Fruit fly (Drosophila melanogaster) whole organism, embryonic: ENCODE measurements around the gene cerv.

ENCODE experiments used
- Bdp1 ChIP-seq: fragments of 200-800 bp; sonication (Bioruptor generic); optimal IDR thresholded peaks from 3 replicates; lab custom pipeline; 2016; ENCODE audit warnings: missing biosample characterization, missing genetic modification characterization
- Bteb2 ChIP-seq: fragments of 200-800 bp; sonication (Bioruptor generic); optimal IDR thresholded peaks from 2 replicates; lab custom pipeline; 2016; ENCODE audit warnings: missing biosample characterization, missing genetic modification characterization
- CG1024 ChIP-seq: fragments of 200-800 bp; sonication (Bioruptor generic); IDR thresholded peaks from 2 replicates; pipeline ENCODE4 v1.3.6; 2022; ENCODE audit warnings: missing biosample characterization, missing genetic modification characterization
- CG10654 ChIP-seq: fragments of 200-800 bp; sonication (Bioruptor generic); optimal IDR thresholded peaks from 2 replicates; lab custom pipeline; 2016; ENCODE audit warnings: missing biosample characterization, missing genetic modification characterization
- CG11504 ChIP-seq: fragments of 200-800 bp; sonication (Bioruptor generic); optimal IDR thresholded peaks from 3 replicates; lab custom pipeline; 2019; ENCODE audit warnings: missing biosample characterization, mild to moderate bottlenecking, missing genetic modification characterization, moderate library complexity
- CG12219 ChIP-seq: fragments of 200-800 bp; sonication (Bioruptor generic); optimal IDR thresholded peaks from 3 replicates; lab custom pipeline; 2018; ENCODE audit warnings: missing biosample characterization, mild to moderate bottlenecking, missing genetic modification characterization
- CG13296 ChIP-seq: fragments of 200-800 bp; sonication (Bioruptor generic); optimal IDR thresholded peaks from 3 replicates; lab custom pipeline; 2018; ENCODE audit warnings: missing biosample characterization, mild to moderate bottlenecking, missing genetic modification characterization
- CG13624 ChIP-seq: fragments of 200-800 bp; sonication (Bioruptor generic); optimal IDR thresholded peaks from 2 replicates; lab custom pipeline; 2016; ENCODE audit warnings: missing biosample characterization, missing genetic modification characterization
- CG13775 ChIP-seq: fragments of 200-800 bp; sonication (Bioruptor generic); optimal IDR thresholded peaks from 3 replicates; lab custom pipeline; 2017; ENCODE audit warnings: missing biosample characterization, mild to moderate bottlenecking, missing genetic modification characterization
- CG14050 ChIP-seq: fragments of 200-800 bp; sonication (Bioruptor generic); IDR thresholded peaks from 3 replicates; pipeline ENCODE4 v1.3.6; 2022; ENCODE audit warnings: missing biosample characterization, missing genetic modification characterization
- CG14441 ChIP-seq: fragments of 200-800 bp; sonication (Bioruptor generic); IDR thresholded peaks from 2 replicates; pipeline ENCODE4 v1.3.6; 2022; ENCODE audit warnings: missing biosample characterization, missing genetic modification characterization
- CG15601 ChIP-seq: fragments of 200-800 bp; sonication (Bioruptor generic); optimal IDR thresholded peaks from 3 replicates; lab custom pipeline; 2019; ENCODE audit warnings: missing biosample characterization, mild to moderate bottlenecking, missing genetic modification characterization, moderate library complexity
- CG1602 ChIP-seq: fragments of 200-800 bp; sonication (Bioruptor generic); optimal IDR thresholded peaks from 3 replicates; lab custom pipeline; 2016; ENCODE audit warnings: missing biosample characterization, missing genetic modification characterization
- CG1647 ChIP-seq: fragments of 200-800 bp; sonication (Bioruptor generic); optimal IDR thresholded peaks from 3 replicates; lab custom pipeline; 2016; ENCODE audit warnings: missing biosample characterization, missing genetic modification characterization
- CG17359 ChIP-seq: fragments of 200-800 bp; sonication (Bioruptor generic); optimal IDR thresholded peaks from 3 replicates; lab custom pipeline; 2018; ENCODE audit warnings: missing biosample characterization, mild to moderate bottlenecking, missing genetic modification characterization, moderate library complexity
- CG18619 ChIP-seq: fragments of 200-800 bp; sonication (Bioruptor generic); optimal IDR thresholded peaks from 3 replicates; lab custom pipeline; 2017; ENCODE audit warnings: missing biosample characterization, mild to moderate bottlenecking, missing genetic modification characterization
- CG3407 ChIP-seq: fragments of 200-800 bp; sonication (Bioruptor generic); optimal IDR thresholded peaks from 2 replicates; lab custom pipeline; 2018; ENCODE audit warnings: missing biosample characterization, mild to moderate bottlenecking, missing genetic modification characterization
- CG7839 ChIP-seq: fragments of 200-800 bp; sonication (Bioruptor generic); optimal IDR thresholded peaks from 3 replicates; lab custom pipeline; 2018; ENCODE audit warnings: missing biosample characterization, mild to moderate bottlenecking, missing genetic modification characterization, moderate library complexity
- CG8089 ChIP-seq: fragments of 200-800 bp; sonication (Bioruptor generic); optimal IDR thresholded peaks from 3 replicates; lab custom pipeline; 2016; ENCODE audit warnings: missing biosample characterization, missing genetic modification characterization
- CG8924 ChIP-seq: fragments of 200-800 bp; optimal IDR thresholded peaks from 3 replicates; lab custom pipeline; 2019; ENCODE audit warnings: missing biosample characterization, mild to moderate bottlenecking, missing genetic modification characterization, moderate library complexity
- Dek ChIP-seq: fragments of 200-800 bp; sonication (Bioruptor generic); optimal IDR thresholded peaks from 3 replicates; lab custom pipeline; 2019; ENCODE audit warnings: missing biosample characterization, mild to moderate bottlenecking, missing genetic modification characterization, moderate library complexity
- Dfd ChIP-seq, 2 experiments: fragments of >200 bp; optimal IDR thresholded peaks; 2 replicates each; lab custom pipeline; 2017; ENCODE audit warnings: missing biosample characterization in 2 of 2, missing genetic modification characterization in 2 of 2
- Eip74EF ChIP-seq, 2 experiments: fragments of 200-800 bp in 1 of 2; fragments of >200 bp in 1 of 2; sonication (Bioruptor generic) in 1 of 2; optimal IDR thresholded peaks; 2 replicates each; lab custom pipeline; 2017 to 2019; ENCODE audit warnings: missing biosample characterization in 2 of 2, missing genetic modification characterization in 2 of 2, mild to moderate bottlenecking in 1 of 2, moderate library complexity in 1 of 2
- Fer1 ChIP-seq: fragments of 200-800 bp; sonication (Bioruptor generic); optimal IDR thresholded peaks from 2 replicates; lab custom pipeline; 2017; ENCODE audit warnings: missing biosample characterization, mild to moderate bottlenecking, missing genetic modification characterization
- Fer2 ChIP-seq: fragments of 200-800 bp; sonication (Bioruptor generic); optimal IDR thresholded peaks from 2 replicates; lab custom pipeline; 2018; ENCODE audit warnings: missing biosample characterization, mild to moderate bottlenecking, missing genetic modification characterization, moderate library complexity
- H15 ChIP-seq: fragments of 200-800 bp; sonication (Bioruptor generic); IDR thresholded peaks from 3 replicates; pipeline ENCODE4 v1.3.6; 2022; ENCODE audit warnings: missing biosample characterization, missing genetic modification characterization
- HLH3B ChIP-seq: fragments of 200-800 bp; sonication (Bioruptor generic); IDR thresholded peaks from 2 replicates; pipeline ENCODE4 v1.3.6; 2022; ENCODE audit warnings: missing biosample characterization, missing genetic modification characterization
- Hr3 ChIP-seq: fragments of 200-800 bp; sonication (Bioruptor generic); optimal IDR thresholded peaks from 3 replicates; lab custom pipeline; 2016; ENCODE audit warnings: missing biosample characterization, missing genetic modification characterization
- Jarid2 ChIP-seq: fragments of 200-800 bp; sonication (Bioruptor generic); optimal IDR thresholded peaks from 3 replicates; lab custom pipeline; 2017; ENCODE audit warnings: mild to moderate bottlenecking, missing biosample characterization, missing genetic modification reagents, missing genetic modification characterization
- Med ChIP-seq: fragments of 200-800 bp; sonication (Bioruptor generic); peaks from one replicate; lab custom pipeline; 2016; ENCODE audit warnings: missing biosample characterization, missing genetic modification characterization, mild to moderate bottlenecking, inconsistent platforms, moderate library complexity
- Sox100B ChIP-seq: fragments of 200-800 bp; sonication (Bioruptor generic); optimal IDR thresholded peaks from 3 replicates; lab custom pipeline; 2018; ENCODE audit warnings: missing biosample characterization, mild to moderate bottlenecking, missing genetic modification characterization
- Tbp ChIP-seq: fragments of >200 bp; optimal IDR thresholded peaks from 2 replicates; lab custom pipeline; 2018; ENCODE audit warnings: missing biosample characterization, missing genetic modification characterization
- Xbp1 ChIP-seq: fragments of 200-800 bp; sonication (Bioruptor generic); optimal IDR thresholded peaks from 3 replicates; lab custom pipeline; 2016; ENCODE audit warnings: missing biosample characterization, mild to moderate bottlenecking, missing genetic modification characterization
- cato ChIP-seq: fragments of 200-800 bp; sonication (Bioruptor generic); optimal IDR thresholded peaks from 2 replicates; lab custom pipeline; 2016; ENCODE audit warnings: missing biosample characterization, missing genetic modification characterization, borderline replicate concordance
- crp ChIP-seq, 2 experiments: fragments of 200-800 bp; sonication (Bioruptor generic); optimal IDR thresholded peaks; 2 replicates in 1 of 2; 3 replicates in 1 of 2; lab custom pipeline; 2017; ENCODE audit warnings: missing biosample characterization in 2 of 2, missing genetic modification characterization in 2 of 2, mild to moderate bottlenecking in 1 of 2, moderate library complexity in 1 of 2
- ewg ChIP-seq: fragments of 200-800 bp; sonication (Bioruptor generic); optimal IDR thresholded peaks from 3 replicates; lab custom pipeline; 2017; ENCODE audit warnings: mild to moderate bottlenecking, missing biosample characterization, missing genetic modification reagents, missing genetic modification characterization
- hbn ChIP-seq: fragments of 200-800 bp; sonication (Bioruptor generic); IDR thresholded peaks from 2 replicates; pipeline ENCODE4 v1.3.6; 2022; ENCODE audit warnings: missing biosample characterization, missing genetic modification characterization; ENCODE audit not compliant: partially characterized antibody
- knrl ChIP-seq: fragments of 200-800 bp; sonication (Bioruptor generic); IDR thresholded peaks from 3 replicates; pipeline ENCODE4 v1.3.6; 2022; ENCODE audit warnings: missing biosample characterization, missing genetic modification characterization; ENCODE audit not compliant: partially characterized antibody
- nmo ChIP-seq: fragments of 200-800 bp; sonication (Bioruptor generic); optimal IDR thresholded peaks from 2 replicates; lab custom pipeline; 2018; ENCODE audit warnings: missing biosample characterization, mild to moderate bottlenecking, missing genetic modification characterization, moderate library complexity
- org-1 ChIP-seq: fragments of 200-800 bp; sonication (Bioruptor generic); optimal IDR thresholded peaks from 2 replicates; lab custom pipeline; 2017; ENCODE audit warnings: missing biosample characterization, missing genetic modification characterization
- otp ChIP-seq: fragments of 200-800 bp; sonication (Bioruptor generic); IDR thresholded peaks from 3 replicates; pipeline ENCODE4, ENCODE4 v1.3.6; 2022; ENCODE audit warnings: missing biosample characterization, missing genetic modification characterization
- phol ChIP-seq: fragments of 200-800 bp; sonication (Bioruptor generic); optimal IDR thresholded peaks from 3 replicates; lab custom pipeline; 2018; ENCODE audit warnings: missing biosample characterization, mild to moderate bottlenecking, missing genetic modification characterization, moderate library complexity
- prd ChIP-seq, 3 experiments: fragments of >200 bp in 2 of 3; fragments of 200-800 bp in 1 of 3; sonication (Bioruptor generic) in 1 of 3; optimal IDR thresholded peaks in 2 of 3; IDR thresholded peaks in 1 of 3; 2 replicates in 2 of 3; 3 replicates in 1 of 3; pipeline versions ENCODE4 v1.3.6 to Lab custom; 2017 to 2022; ENCODE audit warnings: missing biosample characterization in 1 of 3, missing genetic modification characterization in 1 of 3
- repo ChIP-seq: fragments of 200-800 bp; sonication (Bioruptor generic); optimal IDR thresholded peaks from 2 replicates; lab custom pipeline; 2016; ENCODE audit warnings: missing biosample characterization, missing genetic modification characterization
- schlank ChIP-seq: fragments of 200-800 bp; sonication (Bioruptor generic); optimal IDR thresholded peaks from 2 replicates; lab custom pipeline; 2018; ENCODE audit warnings: missing biosample characterization, mild to moderate bottlenecking, missing genetic modification characterization
- sens ChIP-seq: fragments of 200-800 bp; sonication (Bioruptor generic); peaks from one replicate; lab custom pipeline; 2016; ENCODE audit warnings: missing biosample characterization, missing genetic modification characterization
- seq ChIP-seq: fragments of 200-800 bp; sonication (Bioruptor generic); IDR thresholded peaks from 2 replicates; pipeline ENCODE4 v1.3.6; 2022; ENCODE audit warnings: missing biosample characterization, missing genetic modification characterization
- slou ChIP-seq: fragments of 200-800 bp; sonication (Bioruptor generic); optimal IDR thresholded peaks from 3 replicates; lab custom pipeline; 2016; ENCODE audit warnings: missing biosample characterization, missing genetic modification characterization
- stwl ChIP-seq: fragments of 200-800 bp; sonication (Bioruptor generic); optimal IDR thresholded peaks from 3 replicates; lab custom pipeline; 2018; ENCODE audit warnings: missing biosample characterization, mild to moderate bottlenecking, missing genetic modification characterization, moderate library complexity

The cerv gene

dm6 chrX:15549055-15549454 is 28.9 kb downstream of the cerv start (continued):
- TF ChIP-seq crp (GFP tag; optimal IDR thresholded peaks at IDR 0.05; lab: Kevin White, UChicago) (peak in 1 of 2 experiments; percentile 59), Dfd (GFP tag; optimal IDR thresholded peaks at IDR 0.05; lab: Kevin White, UChicago) (peak in 1 of 2 experiments; percentile 78), Jarid2 (GFP tag; lab: Kevin White, UChicago) (peak; percentile 45), stwl (tag; lab: Kevin White, UChicago) (no peak), Bdp1 (GFP tag; lab: Kevin White, UChicago) (peak; percentile 13), prd (optimal IDR thresholded peaks at IDR 0.05; lab: Kevin White, UChicago) (no peak), prd (GFP tag; IDR thresholded peaks at IDR 0.05; lab: Robert Waterston, UW) (peak; percentile 80), schlank (no peak), Xbp1 (GFP tag; lab: Kevin White, UChicago) (peak; percentile 71), CG15601 (tag; lab: Kevin White, UChicago) (no peak), CG11504 (peak; percentile 88), CG3407 (peak; percentile 33), Sox100B (GFP tag; lab: Kevin White, UChicago) (peak; percentile 81), ewg (GFP tag; lab: Kevin White, UChicago) (peak; percentile 61), CG18619 (GFP tag; lab: Kevin White, UChicago) (peak; percentile 74), nmo (GFP tag; lab: Kevin White, UChicago) (peak; percentile 87), Tbp (GFP tag; lab: Kevin White, UChicago) (no peak), phol (tag; lab: Kevin White, UChicago) (peak; percentile 85), CG8089 (peak; percentile 57), Fer2 (tag; lab: Kevin White, UChicago) (peak; percentile 48), hbn (GFP tag; lab: Robert Waterston, UW) (no peak), H15 (peak; percentile 54; the same call in 1 of the 3 replicates), knrl (no peak), repo (peak; percentile 36), slou (peak; percentile 16), Bteb2 (GFP tag; lab: Kevin White, UChicago) (peak; percentile 57), sens (GFP tag; lab: Kevin White, UChicago) (peak; percentile 89), CG12219 (GFP tag; lab: Kevin White, UChicago) (peak; percentile 61), Hr3 (peak; percentile 56), CG1647 (peak; percentile 39), Med (peak; percentile 95), CG14441 (GFP tag; lab: Robert Waterston, UW) (peak; percentile 78), Eip74EF (GFP tag; optimal IDR thresholded peaks at IDR 0.05; lab: Kevin White, UChicago) (peak in 1 of 2 experiments; percentile 74), CG13296 (GFP tag; lab: Kevin White, UChicago) (peak; percentile 78), CG17359 (tag; lab: Kevin White, UChicago) (peak; percentile 76), CG7839 (tag; lab: Kevin White, UChicago) (peak; percentile 88), seq (GFP tag; lab: Robert Waterston, UW) (peak; percentile 67; the same call in 1 of the 2 replicates), otp (GFP tag; lab: Robert Waterston, UW) (no peak), cato (GFP tag; lab: Kevin White, UChicago) (peak; percentile 33), CG1024 (GFP tag; lab: Robert Waterston, UW) (peak; percentile 50; the same call in 1 of the 2 replicates), HLH3B (peak; percentile 71), CG8924 (tag; lab: Kevin White, UChicago) (peak; percentile 81), CG1602 (peak; percentile 56), org-1 (GFP tag; lab: Kevin White, UChicago) (peak; percentile 64), CG13775 (peak; percentile 69), CG10654 (GFP tag; lab: Kevin White, UChicago) (peak; percentile 47), CG13624 (GFP tag; lab: Kevin White, UChicago) (peak; percentile 72), Dek (tag; lab: Kevin White, UChicago) (peak; percentile 80), CG14050 (GFP tag; lab: Robert Waterston, UW) (peak; percentile 50; the same call in 2 of the 3 replicates), Fer1 (GFP tag; lab: Kevin White, UChicago) (peak; percentile 73)
